Worm (Caenorhabditis elegans) whole organism, L1 larva: ENCODE data around the gene sor-1.

Experiments
- C04F5.9 ChIP-seq: sonication (generic microtip); optimal IDR thresholded peaks from 2 replicates; lab custom pipeline; 2016; ENCODE audit warnings: missing genetic modification characterization, missing compliant biosample characterization
- C34B4.2 ChIP-seq: sonication (generic microtip); optimal IDR thresholded peaks from 2 replicates; lab custom pipeline; 2017; ENCODE audit warnings: mild to moderate bottlenecking, missing genetic modification characterization, missing compliant biosample characterization
- F16B12.6 ChIP-seq: fragments of 150-350 bp; optimal IDR thresholded peaks from 2 replicates; lab custom pipeline; 2014; ENCODE audit warnings: missing biosample characterization, missing genetic modification characterization
- alr-1 ChIP-seq: fragments of 200-800 bp; sonication (Bioruptor generic); optimal IDR thresholded peaks from 2 replicates; lab custom pipeline; 2018; ENCODE audit warnings: borderline replicate concordance, mild to moderate bottlenecking, missing genetic modification characterization, missing compliant biosample characterization
- aly-2 ChIP-seq: fragments of 150-350 bp; optimal IDR thresholded peaks from 2 replicates; lab custom pipeline; 2014; ENCODE audit warnings: missing biosample characterization, missing genetic modification characterization
- ama-1 ChIP-seq: fragments of 150-350 bp; optimal IDR thresholded peaks from 2 replicates; lab custom pipeline; 2014
- blmp-1 ChIP-seq: fragments of 150-350 bp; optimal IDR thresholded peaks from 2 replicates; lab custom pipeline; 2014; ENCODE audit warnings: missing biosample characterization, missing genetic modification characterization
- ceh-8 ChIP-seq: fragments of 200-800 bp; sonication (Bioruptor generic); optimal IDR thresholded peaks from 2 replicates; lab custom pipeline; 2018; ENCODE audit warnings: mild to moderate bottlenecking, missing genetic modification characterization, moderate library complexity, missing compliant biosample characterization
- ceh-90 ChIP-seq: sonication (generic microtip); optimal IDR thresholded peaks from 2 replicates; lab custom pipeline; 2016; ENCODE audit warnings: missing genetic modification characterization, missing compliant biosample characterization
- ces-1 ChIP-seq: fragments of 150-350 bp; optimal IDR thresholded peaks from 2 replicates; lab custom pipeline; 2014; ENCODE audit warnings: missing biosample characterization, missing genetic modification reagents, missing genetic modification characterization
- efl-1 ChIP-seq, 4 experiments: fragments of 150-350 bp; optimal IDR thresholded peaks in 3 of 4; peaks in 1 of 4; 1 replicate in 1 of 4; 2 replicates in 3 of 4; lab custom pipeline; 2014; ENCODE audit warnings: missing biosample characterization in 2 of 4, missing genetic modification characterization in 2 of 4, missing genetic modification reagents in 2 of 4
- egl-27 ChIP-seq, 2 experiments: fragments of 150-350 bp in 1 of 2; sonication (generic microtip); optimal IDR thresholded peaks; 3 replicates each; lab custom pipeline; 2017 to 2018; ENCODE audit warnings: missing biosample characterization in 2 of 2, missing genetic modification characterization in 2 of 2, missing genetic modification reagents in 2 of 2
- elt-2 ChIP-seq: sonication (generic microtip); optimal IDR thresholded peaks from 2 replicates; lab custom pipeline; 2016; ENCODE audit warnings: missing genetic modification characterization, mild to moderate bottlenecking, inconsistent platforms, missing compliant biosample characterization, missing genetic modification reagents
- elt-3 ChIP-seq, 6 experiments: fragments of 150-350 bp in 1 of 6; sonication (generic microtip); optimal IDR thresholded peaks; 2 replicates each; lab custom pipeline; 2017 to 2018; ENCODE audit warnings: missing biosample characterization in 6 of 6, missing genetic modification characterization in 6 of 6, inconsistent platforms in 1 of 6
- ets-5 ChIP-seq: fragments of 200-800 bp; sonication (Bioruptor generic); IDR thresholded peaks from 2 replicates; pipeline ENCODE4 v1.3.6; 2022; ENCODE audit warnings: missing genetic modification characterization, missing compliant biosample characterization
- fkh-10 ChIP-seq: sonication (generic microtip); optimal IDR thresholded peaks from 2 replicates; lab custom pipeline; 2017; ENCODE audit warnings: missing biosample characterization, missing genetic modification reagents, missing genetic modification characterization
- grh-1 ChIP-seq: fragments of 200-800 bp; sonication (Bioruptor generic); IDR thresholded peaks from 2 replicates; pipeline ENCODE4 v1.3.6; 2022; ENCODE audit warnings: missing genetic modification reagents, missing genetic modification characterization, missing compliant biosample characterization
- hlh-4 ChIP-seq: sonication (generic microtip); optimal IDR thresholded peaks from 2 replicates; lab custom pipeline; 2016; ENCODE audit warnings: mild to moderate bottlenecking, missing genetic modification characterization, missing compliant biosample characterization
- hpl-2 ChIP-seq: fragments of 150-350 bp; optimal IDR thresholded peaks from 2 replicates; lab custom pipeline; 2014; ENCODE audit warnings: missing biosample characterization, missing genetic modification reagents, missing genetic modification characterization
- irx-1 ChIP-seq: sonication (generic microtip); optimal IDR thresholded peaks from 2 replicates; lab custom pipeline; 2016; ENCODE audit warnings: missing genetic modification characterization, missing compliant biosample characterization
- isw-1 ChIP-seq: fragments of 200-800 bp; sonication (Bioruptor generic); IDR thresholded peaks from 2 replicates; pipeline ENCODE4 v1.3.6; 2022; ENCODE audit warnings: missing genetic modification characterization, missing compliant biosample characterization
- jun-1 ChIP-seq: fragments of 150-350 bp; optimal IDR thresholded peaks from 2 replicates; lab custom pipeline; 2014; ENCODE audit warnings: missing biosample characterization, missing genetic modification reagents, missing genetic modification characterization
- lin-13 ChIP-seq: fragments of 150-350 bp; optimal IDR thresholded peaks from 2 replicates; lab custom pipeline; 2014; ENCODE audit warnings: missing biosample characterization, missing genetic modification reagents, missing genetic modification characterization
- lin-14 ChIP-seq: fragments of 200-800 bp; sonication (Bioruptor generic); optimal IDR thresholded peaks from 2 replicates; lab custom pipeline; 2018; ENCODE audit warnings: mild to moderate bottlenecking, missing genetic modification characterization, moderate library complexity, missing compliant biosample characterization
- lin-35 ChIP-seq, 2 experiments: fragments of 150-350 bp; optimal IDR thresholded peaks; 2 replicates each; lab custom pipeline; 2014; ENCODE audit warnings: missing biosample characterization in 2 of 2, missing genetic modification characterization in 2 of 2, missing genetic modification reagents in 2 of 2
- mab-9 ChIP-seq: fragments of 200-800 bp; sonication (Bioruptor generic); IDR thresholded peaks from 2 replicates; pipeline ENCODE4 v1.3.6; 2022; ENCODE audit warnings: missing genetic modification reagents, missing genetic modification characterization, missing compliant biosample characterization
- mep-1 ChIP-seq: fragments of 150-350 bp; optimal IDR thresholded peaks from 2 replicates; lab custom pipeline; 2014; ENCODE audit warnings: missing biosample characterization, missing genetic modification characterization
- nhr-19 ChIP-seq: fragments of 200-800 bp; sonication (Bioruptor generic); conservative IDR thresholded peaks from 2 replicates; pipeline ENCODE4 v1.3.6; 2022; ENCODE audit warnings: missing genetic modification characterization, missing compliant biosample characterization
- nhr-20 ChIP-seq: sonication (generic microtip); optimal IDR thresholded peaks from 2 replicates; lab custom pipeline; 2016; ENCODE audit warnings: mild to moderate bottlenecking, missing genetic modification characterization, missing compliant biosample characterization
- nhr-237 ChIP-seq: fragments of 150-350 bp; optimal IDR thresholded peaks from 2 replicates; lab custom pipeline; 2014; ENCODE audit warnings: missing biosample characterization, missing genetic modification characterization
- nhr-84 ChIP-seq: sonication (generic microtip); optimal IDR thresholded peaks from 2 replicates; lab custom pipeline; 2017; ENCODE audit warnings: missing biosample characterization, missing genetic modification characterization
- skn-1 ChIP-seq: fragments of 150-350 bp; optimal IDR thresholded peaks from 2 replicates; lab custom pipeline; 2014; ENCODE audit warnings: missing biosample characterization, missing genetic modification characterization
- snpc-4 ChIP-seq: fragments of 150-350 bp; optimal IDR thresholded peaks from 2 replicates; lab custom pipeline; 2014; ENCODE audit warnings: missing biosample characterization, missing genetic modification characterization
- sptf-1 ChIP-seq: fragments of 150-350 bp; optimal IDR thresholded peaks from 2 replicates; lab custom pipeline; 2014; ENCODE audit warnings: missing biosample characterization, missing genetic modification characterization
- sup-37 ChIP-seq: fragments of 200-800 bp; sonication (Bioruptor generic); optimal IDR thresholded peaks from 2 replicates; lab custom pipeline; 2018; ENCODE audit warnings: mild to moderate bottlenecking, missing genetic modification characterization, missing compliant biosample characterization
- swsn-7 ChIP-seq: sonication (generic microtip); optimal IDR thresholded peaks from 2 replicates; lab custom pipeline; 2016; ENCODE audit warnings: missing genetic modification characterization, missing compliant biosample characterization
- tlp-1 ChIP-seq: fragments of 150-350 bp; optimal IDR thresholded peaks from 2 replicates; lab custom pipeline; 2014; ENCODE audit warnings: missing biosample characterization, missing genetic modification characterization
- unc-30 ChIP-seq: sonication (generic microtip); optimal IDR thresholded peaks from 2 replicates; lab custom pipeline; 2017; ENCODE audit warnings: missing biosample characterization, missing genetic modification characterization
- vab-15 ChIP-seq: sonication (generic microtip); optimal IDR thresholded peaks from 2 replicates; lab custom pipeline; 2017; ENCODE audit warnings: missing genotype, mild to moderate bottlenecking, missing genetic modification characterization, missing compliant biosample characterization
- xbp-1 ChIP-seq: sonication (generic microtip); optimal IDR thresholded peaks from 2 replicates; lab custom pipeline; 2016; ENCODE audit warnings: missing genetic modification characterization, missing compliant biosample characterization
- zag-1 ChIP-seq: fragments of 150-350 bp; optimal IDR thresholded peaks from 2 replicates; lab custom pipeline; 2014; ENCODE audit warnings: missing biosample characterization, missing genetic modification characterization
- ztf-11 ChIP-seq, 2 experiments: sonication (generic microtip); optimal IDR thresholded peaks; 2 replicates each; lab custom pipeline; 2016 to 2017; ENCODE audit warnings: missing genetic modification characterization in 2 of 2, missing biosample characterization in 1 of 2, missing compliant biosample characterization in 1 of 2

sor-1 gene

DNA sequence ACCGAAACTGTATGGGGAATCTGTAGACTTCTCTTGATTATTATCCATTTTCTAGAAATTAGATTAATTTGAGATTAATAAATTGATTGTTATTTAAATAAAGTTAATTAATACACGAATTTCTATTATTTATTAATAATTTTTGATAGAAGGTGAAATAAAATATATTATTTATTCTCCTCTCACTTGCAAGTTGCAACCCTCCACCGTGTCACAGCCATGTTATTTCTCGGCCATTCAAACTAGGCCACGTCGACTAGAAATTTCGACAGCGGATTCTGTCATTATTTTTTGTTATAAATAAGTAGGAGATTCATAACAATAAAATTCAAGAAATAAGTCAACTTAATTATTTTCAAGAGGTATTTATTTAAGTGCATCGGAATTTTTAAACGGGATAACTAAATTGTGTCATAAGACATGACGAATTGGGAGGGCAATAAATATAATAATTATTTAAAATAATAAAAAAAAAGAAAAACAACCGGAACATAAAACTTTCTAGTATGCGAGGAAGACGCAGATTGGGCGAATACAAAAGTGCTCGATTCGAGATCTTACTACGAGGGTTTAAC is 25.7 kb downstream of the sor-1 start, which contains the start of gene ufbp-1 (continued):
- TF ChIP-seq zag-1 (tag; lab: Kevin White, UChicago) (no peak), efl-1 (optimal IDR thresholded peaks at IDR 0.05; lab: Kevin White, UChicago) (no peak), efl-1 (GFP tag; optimal IDR thresholded peaks at IDR 0.05 in 1 of 2; lab: Kevin White, UChicago) (peak; percentile 27 to 57), C04F5.9 (tag; lab: Kevin White, UChicago) (no peak), ama-1 (lab: Kevin White, UChicago) (peak; percentile 99), fkh-10 (GFP tag; lab: Kevin White, UChicago) (no peak), ztf-11 (tag; optimal IDR thresholded peaks at IDR 0.05; lab: Kevin White, UChicago) (peak in 1 of 2 experiments; percentile 26), F16B12.6 (tag; lab: Kevin White, UChicago) (peak; percentile 1), lin-35 (GFP tag; optimal IDR thresholded peaks at IDR 0.05; lab: Kevin White, UChicago) (peak; percentile 16 to 65), ceh-90 (tag; lab: Kevin White, UChicago) (peak; percentile 36), lin-14 (GFP tag; lab: Kevin White, UChicago) (peak; percentile 51), C34B4.2 (tag; lab: Kevin White, UChicago) (no peak), hlh-4 (tag; lab: Kevin White, UChicago) (peak; percentile 15), ces-1 (GFP tag; lab: Kevin White, UChicago) (no peak), jun-1 (tag; lab: Kevin White, UChicago) (no peak), vab-15 (tag; lab: Kevin White, UChicago) (no peak), blmp-1 (tag; lab: Kevin White, UChicago) (peak; percentile 68), snpc-4 (peak; percentile 83), nhr-237 (tag; lab: Kevin White, UChicago) (no peak), mep-1 (tag; lab: Kevin White, UChicago) (peak; percentile 99), ets-5 (GFP tag; lab: Robert Waterston, UW) (no peak), tlp-1 (tag; lab: Kevin White, UChicago) (no peak), isw-1 (GFP tag; lab: Robert Waterston, UW) (no peak), unc-30 (no peak), aly-2 (tag; lab: Kevin White, UChicago) (peak; percentile 98), grh-1 (no peak), egl-27 (tag; optimal IDR thresholded peaks at IDR 0.05; lab: Kevin White, UChicago) (no peak), sptf-1 (tag; lab: Kevin White, UChicago) (no peak), mab-9 (peak; percentile 41; the same call in 1 of the 2 replicates), skn-1 (tag; lab: Kevin White, UChicago) (peak; percentile 94), nhr-20 (tag; lab: Kevin White, UChicago) (peak; percentile 55), xbp-1 (tag; lab: Kevin White, UChicago) (peak; percentile 91), irx-1 (tag; lab: Kevin White, UChicago) (peak; percentile 15), alr-1 (tag; lab: Kevin White, UChicago) (no peak), swsn-7 (tag; lab: Kevin White, UChicago) (peak; percentile 55), ceh-8 (GFP tag; lab: Kevin White, UChicago) (no peak), lin-13 (GFP tag; lab: Kevin White, UChicago) (peak; percentile 58), elt-2 (tag; lab: Kevin White, UChicago) (peak; percentile 73), nhr-19 (GFP tag; lab: Robert Waterston, UW) (peak; percentile 29; the same call in 1 of the 2 replicates), nhr-84 (no peak), elt-3 (tag; optimal IDR thresholded peaks at IDR 0.05; lab: Kevin White, UChicago) (peak in 1 of 6 experiments; percentile 90), sup-37 (GFP tag; lab: Kevin White, UChicago) (no peak), hpl-2 (GFP tag; lab: Kevin White, UChicago) (no peak)
